Fruit fly (Drosophila melanogaster): ENCODE results near the gene cac.

cac gene

DNA sequence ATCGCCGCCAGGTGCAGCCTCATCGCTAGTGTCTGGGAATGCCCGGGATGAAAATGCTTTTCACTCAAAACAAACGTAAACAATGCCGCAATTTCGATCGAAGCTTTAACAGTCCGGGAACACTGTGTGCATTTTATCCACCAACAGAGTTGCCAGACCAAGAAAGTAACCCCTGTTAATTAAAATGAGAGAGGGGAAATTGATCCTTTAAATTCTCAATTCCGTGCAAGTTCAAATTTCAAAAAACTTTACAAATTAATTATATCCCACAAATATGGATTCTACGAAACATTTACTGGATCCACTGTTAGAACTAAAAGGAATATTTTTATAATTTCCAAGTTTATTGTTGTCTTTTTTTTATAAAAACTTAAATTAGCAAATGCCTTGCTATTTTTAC is 2.8 kb upstream of the cac start, which contains the start of gene gd:
Gene gd, minus strand, starts transcription at position 101 of the 400 bp plus-strand sequence.
- TF ChIP-seq usp (GFP tag; optimal IDR thresholded peaks at IDR 0.05) = no peak
- TF ChIP-seq CG8478 (optimal IDR thresholded peaks at IDR 0.05) = no peak
- no peak for TF ChIP-seq Dll (optimal IDR thresholded peaks at IDR 0.05)
- TF ChIP-seq EcR (GFP tag; optimal IDR thresholded peaks at IDR 0.05) = no peak
- TF ChIP-seq pan (optimal IDR thresholded peaks at IDR 0.05) = no peak
- TF ChIP-seq psq (optimal IDR thresholded peaks at IDR 0.05) = no peak

DNA sequence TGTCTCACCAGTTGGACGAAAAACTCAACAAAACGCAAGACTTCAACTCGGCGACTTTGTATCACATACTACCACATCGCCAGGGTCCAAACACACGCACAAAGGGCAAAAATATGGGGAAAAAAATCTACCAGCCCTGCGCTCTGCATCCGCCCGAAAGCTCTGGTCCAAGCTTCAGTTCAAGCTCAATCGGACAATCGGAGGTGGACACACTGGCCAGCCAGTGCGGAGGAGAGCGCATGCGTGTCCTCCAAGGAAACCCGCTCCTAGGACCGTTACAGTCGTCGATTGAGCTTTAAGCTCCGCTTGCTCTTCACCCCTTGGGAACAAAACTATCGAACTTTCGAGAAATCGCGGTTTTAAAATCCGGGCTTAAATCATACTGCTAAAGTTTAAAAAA is 1.0 kb downstream of the cac start:
- no peak for TF ChIP-seq EcR (GFP tag; optimal IDR thresholded peaks at IDR 0.05)
- no peak for TF ChIP-seq Dll (optimal IDR thresholded peaks at IDR 0.05)
- TF ChIP-seq CG8478 (optimal IDR thresholded peaks at IDR 0.05) = no peak
- TF ChIP-seq psq (optimal IDR thresholded peaks at IDR 0.05) = no peak
- TF ChIP-seq usp (GFP tag; optimal IDR thresholded peaks at IDR 0.05) = no peak
- no peak for TF ChIP-seq pan (optimal IDR thresholded peaks at IDR 0.05)

- TF ChIP-seq usp (GFP tag; optimal IDR thresholded peaks at IDR 0.05) = no peak
- TF ChIP-seq Dll (optimal IDR thresholded peaks at IDR 0.05) = no peak
- no peak for TF ChIP-seq psq (optimal IDR thresholded peaks at IDR 0.05)
- no peak for TF ChIP-seq pan (optimal IDR thresholded peaks at IDR 0.05)
- TF ChIP-seq EcR (GFP tag; optimal IDR thresholded peaks at IDR 0.05) = no peak
- TF ChIP-seq CG8478 (optimal IDR thresholded peaks at IDR 0.05) = no peak
These were observed 54.2 kb downstream of the cac start, which contains the start of gene Pdzd8 for dm6 chrX:11930726-11931125. Gene Pdzd8 (minus strand): TSS chrX:11930850.

- no peak for TF ChIP-seq CG8478 (optimal IDR thresholded peaks at IDR 0.05)
- no peak for TF ChIP-seq EcR (GFP tag; optimal IDR thresholded peaks at IDR 0.05)
- no peak for TF ChIP-seq pan (optimal IDR thresholded peaks at IDR 0.05)
- TF ChIP-seq usp (GFP tag; optimal IDR thresholded peaks at IDR 0.05) = no peak
- TF ChIP-seq Dll (optimal IDR thresholded peaks at IDR 0.05) = no peak
- TF ChIP-seq psq (optimal IDR thresholded peaks at IDR 0.05) = no peak
These were observed 59.7 kb downstream of the cac start for dm6 chrX:11925213-11925612.

DNA sequence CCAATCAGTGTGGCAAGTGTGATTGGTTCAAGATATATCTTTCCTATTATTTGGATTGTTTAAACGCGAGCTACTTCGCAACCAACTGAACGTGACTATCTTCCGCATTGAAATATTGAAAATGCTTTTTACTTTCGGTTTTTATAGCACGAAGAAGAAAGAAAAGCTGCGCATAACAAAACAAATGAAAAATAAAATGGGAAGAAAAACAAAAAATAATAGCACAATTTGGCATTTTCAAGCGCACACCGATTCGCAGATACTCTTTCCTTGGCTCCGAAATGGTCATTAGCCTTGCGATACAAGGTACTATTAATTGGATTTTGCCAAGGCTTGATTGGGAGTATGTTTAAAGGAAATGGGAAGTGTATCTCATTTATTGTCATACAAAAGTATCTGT is 60.3 kb downstream of the cac start, which contains the start of gene Sclp:
Gene Sclp, minus strand, starts transcription at position 101 of the 400 bp plus-strand sequence.
- TF ChIP-seq EcR (GFP tag; optimal IDR thresholded peaks at IDR 0.05) (no peak), psq (optimal IDR thresholded peaks at IDR 0.05) (no peak), usp (GFP tag; optimal IDR thresholded peaks at IDR 0.05) (no peak), Dll (optimal IDR thresholded peaks at IDR 0.05) (no peak), pan (optimal IDR thresholded peaks at IDR 0.05) (no peak), CG8478 (optimal IDR thresholded peaks at IDR 0.05) (no peak)

DNA sequence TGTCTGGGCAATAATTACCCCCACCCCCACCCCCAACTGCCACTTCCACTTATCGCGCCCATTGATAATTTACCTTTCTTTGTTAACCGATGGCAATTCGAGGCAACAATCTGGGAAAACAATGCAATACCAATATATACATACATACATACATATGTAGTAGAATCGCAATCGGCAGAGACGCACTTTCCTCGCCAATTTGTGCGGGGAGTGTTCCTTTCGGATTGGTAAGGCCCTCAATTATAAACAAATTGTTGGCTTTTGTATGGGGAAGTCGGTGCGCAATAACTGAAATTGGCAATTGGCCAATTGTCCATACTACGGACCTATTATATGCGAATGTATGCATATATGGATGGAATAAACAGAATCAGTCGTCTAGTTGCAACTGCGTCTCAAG is 61.2 kb downstream of the cac start:
- TF ChIP-seq usp (GFP tag; optimal IDR thresholded peaks at IDR 0.05) = no peak
- TF ChIP-seq Dll (optimal IDR thresholded peaks at IDR 0.05) = no peak
- TF ChIP-seq psq (optimal IDR thresholded peaks at IDR 0.05) = no peak
- TF ChIP-seq CG8478 (optimal IDR thresholded peaks at IDR 0.05) = no peak
- TF ChIP-seq EcR (GFP tag; optimal IDR thresholded peaks at IDR 0.05) = no peak
- TF ChIP-seq pan (optimal IDR thresholded peaks at IDR 0.05) = no peak

DNA sequence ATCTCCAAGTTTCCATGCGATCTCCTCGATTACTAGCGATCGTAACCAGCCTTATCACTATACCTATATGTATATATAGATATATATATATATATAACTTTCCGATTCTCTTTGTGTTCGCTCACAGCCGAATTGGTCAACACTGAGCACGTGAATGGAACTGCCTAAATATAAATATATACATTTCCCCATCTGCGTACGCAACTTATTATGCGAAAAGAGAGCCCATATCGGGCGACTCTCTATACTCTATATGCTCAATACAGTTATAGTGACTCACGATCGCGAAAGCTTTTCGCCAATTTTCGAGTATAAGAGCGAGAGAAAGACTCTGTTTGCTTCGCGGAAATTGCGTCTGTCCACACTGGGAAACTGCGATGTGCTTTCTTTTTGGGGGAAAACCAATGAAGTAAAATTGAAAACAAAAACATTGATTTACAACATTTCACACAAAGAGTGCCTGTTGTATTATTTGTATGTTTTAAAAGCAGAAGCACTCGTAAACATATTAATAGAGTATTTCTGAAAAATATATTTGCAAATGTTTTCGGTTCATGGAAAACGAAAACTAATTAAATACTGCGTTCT is 62.1 kb downstream of the cac start:
- TF ChIP-seq EcR (GFP tag; optimal IDR thresholded peaks at IDR 0.05) = no peak
- TF ChIP-seq psq (optimal IDR thresholded peaks at IDR 0.05) = no peak
- no peak for TF ChIP-seq usp (GFP tag; optimal IDR thresholded peaks at IDR 0.05)
- TF ChIP-seq pan (optimal IDR thresholded peaks at IDR 0.05) = no peak
- TF ChIP-seq Dll (optimal IDR thresholded peaks at IDR 0.05) = no peak
- TF ChIP-seq CG8478 (optimal IDR thresholded peaks at IDR 0.05) = no peak

DNA sequence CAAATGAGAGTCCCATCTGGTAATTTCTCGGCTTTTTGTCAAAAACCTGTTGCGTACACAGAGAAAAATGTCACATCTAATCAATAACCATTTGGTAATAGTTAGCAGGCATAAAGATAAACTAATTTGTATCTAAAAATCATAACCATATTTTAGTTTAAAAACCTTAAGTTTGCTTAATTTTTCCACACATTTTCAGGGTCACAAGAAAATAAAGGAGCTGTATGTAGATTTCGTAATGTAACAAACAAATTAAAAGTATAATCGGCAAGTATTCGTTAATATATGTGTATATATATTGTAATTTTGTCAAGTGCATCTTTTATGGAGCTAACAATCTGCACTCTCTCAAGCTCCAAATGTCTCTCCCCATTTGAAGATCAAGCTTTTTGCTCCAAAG is 63.9 kb downstream of the cac start:
- TF ChIP-seq CG8478 (optimal IDR thresholded peaks at IDR 0.05) = no peak
- no peak for TF ChIP-seq EcR (GFP tag; optimal IDR thresholded peaks at IDR 0.05)
- TF ChIP-seq usp (GFP tag; optimal IDR thresholded peaks at IDR 0.05) = no peak
- TF ChIP-seq psq (optimal IDR thresholded peaks at IDR 0.05) = no peak
- TF ChIP-seq pan (optimal IDR thresholded peaks at IDR 0.05) = no peak

- no peak for TF ChIP-seq CG8478 (optimal IDR thresholded peaks at IDR 0.05)
- TF ChIP-seq usp (GFP tag; optimal IDR thresholded peaks at IDR 0.05) = no peak
- no peak for TF ChIP-seq Dll (optimal IDR thresholded peaks at IDR 0.05)
- TF ChIP-seq pan (optimal IDR thresholded peaks at IDR 0.05) = no peak
- no peak for TF ChIP-seq EcR (GFP tag; optimal IDR thresholded peaks at IDR 0.05)
- no peak for TF ChIP-seq psq (optimal IDR thresholded peaks at IDR 0.05)
These were observed 67.7 kb downstream of the cac start, which contains the start of gene pot for dm6 chrX:11917056-11917633. Gene pot (minus strand): TSS chrX:11917260.

- no peak for TF ChIP-seq Dll (optimal IDR thresholded peaks at IDR 0.05)
- no peak for TF ChIP-seq EcR (GFP tag; optimal IDR thresholded peaks at IDR 0.05)
- no peak for TF ChIP-seq CG8478 (optimal IDR thresholded peaks at IDR 0.05)
- TF ChIP-seq pan (optimal IDR thresholded peaks at IDR 0.05) = no peak
These were observed 69.7 kb downstream of the cac start for dm6 chrX:11915154-11915593.

DNA sequence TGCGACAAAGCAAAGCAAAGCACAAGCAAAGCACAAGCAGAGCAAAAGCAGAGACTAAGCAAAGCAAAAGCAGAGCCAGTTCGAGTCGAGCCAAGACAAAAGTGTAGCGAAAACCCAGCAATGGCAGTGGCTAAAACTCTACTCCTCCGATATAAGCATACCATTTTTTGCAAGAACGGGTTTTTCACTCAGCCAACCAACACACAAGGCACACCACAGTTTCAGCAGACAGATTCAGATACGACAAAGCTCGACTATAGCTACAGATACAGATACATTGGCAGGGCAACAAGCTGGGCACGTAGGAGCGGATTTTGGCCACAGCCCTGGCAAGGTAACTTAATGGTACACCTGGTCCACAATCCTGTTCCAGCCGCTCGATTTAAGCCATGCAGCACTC is 71.3 kb downstream of the cac start:
- TF ChIP-seq CG8478 (optimal IDR thresholded peaks at IDR 0.05) (no peak), usp (GFP tag; optimal IDR thresholded peaks at IDR 0.05) (no peak), pan (optimal IDR thresholded peaks at IDR 0.05) (no peak), Dll (optimal IDR thresholded peaks at IDR 0.05) (no peak), psq (optimal IDR thresholded peaks at IDR 0.05) (no peak), EcR (GFP tag; optimal IDR thresholded peaks at IDR 0.05) (no peak)

DNA sequence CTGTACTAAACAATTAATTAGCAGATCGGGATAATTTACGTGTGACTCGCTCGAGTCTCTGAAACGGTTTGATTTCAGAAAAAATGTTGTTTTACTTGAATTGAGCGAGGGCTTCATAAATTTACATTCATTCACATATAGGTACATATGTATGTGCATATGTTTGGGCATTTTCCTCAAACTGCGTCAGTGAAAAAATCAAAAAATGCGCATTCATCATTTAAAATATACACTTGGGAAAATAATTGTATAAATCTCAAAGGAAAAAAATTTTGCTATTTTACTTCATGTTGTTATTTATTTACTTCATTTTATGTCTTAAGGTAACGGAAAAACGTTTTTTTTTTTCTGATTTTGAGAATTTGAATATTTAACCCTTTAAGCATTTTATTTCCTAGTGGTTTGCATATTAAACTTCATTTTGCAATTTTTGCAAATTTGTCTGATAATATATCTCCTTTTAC is 78.0 kb downstream of the cac start, which contains the start of gene CG43156:
Gene CG43156, minus strand, starts transcription at position 51 of the 464 bp plus-strand sequence.
- TF ChIP-seq psq (optimal IDR thresholded peaks at IDR 0.05) = no peak
- no peak for TF ChIP-seq Dll (optimal IDR thresholded peaks at IDR 0.05)
- no peak for TF ChIP-seq usp (GFP tag; optimal IDR thresholded peaks at IDR 0.05)
- TF ChIP-seq EcR (GFP tag; optimal IDR thresholded peaks at IDR 0.05) = no peak
- no peak for TF ChIP-seq CG8478 (optimal IDR thresholded peaks at IDR 0.05)
- no peak for TF ChIP-seq pan (optimal IDR thresholded peaks at IDR 0.05)

Data from whole organism.